Fruit fly (Drosophila melanogaster) whole organism, embryonic: ENCODE data around the gene CG7653.

Experiments used
- Atf3 ChIP-seq: fragments of 200-800 bp; sonication (Bioruptor generic); optimal IDR thresholded peaks from 3 replicates; lab custom pipeline; 2016; ENCODE audit warnings: missing biosample characterization, missing genetic modification characterization
- CG11085 ChIP-seq: fragments of 200-800 bp; sonication (Bioruptor generic); IDR thresholded peaks from 2 replicates; pipeline ENCODE4 v1.3.6; 2022; ENCODE audit warnings: missing biosample characterization, missing genetic modification characterization
- CG18011 ChIP-seq: fragments of 200-800 bp; sonication (Bioruptor generic); optimal IDR thresholded peaks from 2 replicates; lab custom pipeline; 2017; ENCODE audit warnings: missing biosample characterization, missing genetic modification characterization, mild to moderate bottlenecking, moderate library complexity, missing genotype
- Poxn ChIP-seq: fragments of 200-800 bp; sonication (Bioruptor generic); IDR thresholded peaks from 2 replicates; pipeline ENCODE4 v1.3.6; 2022; ENCODE audit warnings: missing biosample characterization, missing genetic modification characterization
- ato ChIP-seq: fragments of 200-800 bp; sonication (Bioruptor generic); IDR thresholded peaks from 2 replicates; pipeline ENCODE4 v1.3.6; 2022; ENCODE audit warnings: missing biosample characterization, missing genetic modification characterization; ENCODE audit not compliant: partially characterized antibody
- ems ChIP-seq: fragments of 200-800 bp; sonication (Bioruptor generic); optimal IDR thresholded peaks from 3 replicates; lab custom pipeline; 2016; ENCODE audit warnings: missing biosample characterization, missing genetic modification characterization
- seq ChIP-seq: fragments of 200-800 bp; sonication (Bioruptor generic); IDR thresholded peaks from 2 replicates; pipeline ENCODE4 v1.3.6; 2022; ENCODE audit warnings: missing biosample characterization, missing genetic modification characterization

DNA sequence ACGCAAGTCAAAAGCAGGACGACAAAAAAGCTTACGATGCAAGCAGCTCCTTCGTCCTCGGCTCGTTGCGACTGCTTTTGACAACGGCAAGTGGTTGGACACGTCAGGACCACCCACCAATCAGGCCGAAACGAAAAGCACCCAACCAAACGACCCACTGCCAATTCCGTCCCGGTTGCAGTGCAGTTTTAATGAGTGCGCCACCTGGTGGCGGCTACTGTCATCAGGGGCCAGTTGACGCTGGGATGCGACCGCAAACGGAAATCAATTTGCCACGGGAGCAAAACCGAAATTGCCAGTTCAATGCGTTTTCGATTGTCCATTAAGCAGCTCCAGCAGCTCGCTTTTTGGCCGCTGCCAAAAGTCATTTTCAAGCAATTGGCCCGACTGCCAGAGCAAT lies 23.8 kb upstream of the CG7653 start:
- TF ChIP-seq CG11085 (GFP tag; lab: Robert Waterston, UW): no peak
- no peak for TF ChIP-seq CG18011
- TF ChIP-seq seq (GFP tag; lab: Robert Waterston, UW): no peak
- TF ChIP-seq ato: no peak
- TF ChIP-seq ems: no peak
- no peak for TF ChIP-seq Poxn (GFP tag; lab: Robert Waterston, UW)
- TF ChIP-seq Atf3 (GFP tag; lab: Kevin White, UChicago): no peak
